Worm (Caenorhabditis elegans): ENCODE data around the gene F09B12.7.

The F09B12.7 gene

ce11 chrX:15096277-15096676, 1.4 kb upstream of the F09B12.7 start:
- no peak for TF ChIP-seq tra-4 (tag; optimal IDR thresholded peaks at IDR 0.05)
- TF ChIP-seq sea-1 (GFP tag; conservative IDR thresholded peaks at IDR 0.05) = no peak
- no peak for TF ChIP-seq ceh-13 (GFP tag; optimal IDR thresholded peaks at IDR 0.05)

ce11 chrX:15092775-15093386, 2.0 kb downstream of the F09B12.7 start:
- TF ChIP-seq ceh-13 (GFP tag; optimal IDR thresholded peaks at IDR 0.05) (no peak), flt-1 (GFP tag; IDR thresholded peaks at IDR 0.05) (no peak), hnd-1 (tag; optimal IDR thresholded peaks at IDR 0.05) (no peak), tbx-11 (GFP tag; IDR thresholded peaks at IDR 0.05) (no peak), F13C5.2 (tag; optimal IDR thresholded peaks at IDR 0.05) (no peak), aly-1 (tag; optimal IDR thresholded peaks at IDR 0.05) (no peak), hmbx-1 (tag; optimal IDR thresholded peaks at IDR 0.05) (no peak)

ce11 chrX:15089123-15089522, 5.8 kb downstream of the F09B12.7 start, which contains the start of gene flr-4:
flr-4 (plus strand) TSS chrX:15089397.
- TF ChIP-seq hnd-1 (tag; optimal IDR thresholded peaks at IDR 0.05) = no peak
- TF ChIP-seq ceh-36 (tag; optimal IDR thresholded peaks at IDR 0.05) = no peak
- no peak for TF ChIP-seq flt-1 (GFP tag; IDR thresholded peaks at IDR 0.05)
- TF ChIP-seq ama-1 (optimal IDR thresholded peaks at IDR 0.05) = no peak
- no peak for TF ChIP-seq scrt-1 (GFP tag; IDR thresholded peaks at IDR 0.05)
- TF ChIP-seq sea-1 (GFP tag; conservative IDR thresholded peaks at IDR 0.05) = no peak
- no peak for TF ChIP-seq tbx-11 (GFP tag; IDR thresholded peaks at IDR 0.05)
- TF ChIP-seq hmbx-1 (tag; optimal IDR thresholded peaks at IDR 0.05) = no peak
- TF ChIP-seq pes-1 (GFP tag; IDR thresholded peaks at IDR 0.05) = no peak
- TF ChIP-seq F13C5.2 (tag; optimal IDR thresholded peaks at IDR 0.05) = no peak
- TF ChIP-seq tra-4 (tag; optimal IDR thresholded peaks at IDR 0.05) = no peak
- TF ChIP-seq ets-7 (tag; optimal IDR thresholded peaks at IDR 0.05) = no peak
- TF ChIP-seq hmg-4 (GFP tag; optimal IDR thresholded peaks at IDR 0.05) = no peak
- no peak for TF ChIP-seq tbx-37 (GFP tag; conservative IDR thresholded peaks at IDR 0.05)
- TF ChIP-seq ceh-13 (GFP tag; optimal IDR thresholded peaks at IDR 0.05) = no peak

- TF ChIP-seq pes-1 (GFP tag; IDR thresholded peaks at IDR 0.05) (no peak), ceh-13 (GFP tag; optimal IDR thresholded peaks at IDR 0.05) (no peak), B0310.2 (tag; optimal IDR thresholded peaks at IDR 0.05) (no peak), F13C5.2 (tag; optimal IDR thresholded peaks at IDR 0.05) (no peak), sea-1 (GFP tag; conservative IDR thresholded peaks at IDR 0.05) (no peak), hnd-1 (tag; optimal IDR thresholded peaks at IDR 0.05) (no peak), ets-7 (tag; optimal IDR thresholded peaks at IDR 0.05) (no peak), scrt-1 (GFP tag; IDR thresholded peaks at IDR 0.05) (no peak), ama-1 (optimal IDR thresholded peaks at IDR 0.05) (no peak), hmg-4 (GFP tag; optimal IDR thresholded peaks at IDR 0.05) (no peak)
Observed at ce11 chrX:15087752-15088151, 7.1 kb downstream of the F09B12.7 start.

- no peak for TF ChIP-seq sea-1 (GFP tag; conservative IDR thresholded peaks at IDR 0.05)
- TF ChIP-seq tbx-11 (GFP tag; IDR thresholded peaks at IDR 0.05) = no peak
- no peak for TF ChIP-seq tra-4 (tag; optimal IDR thresholded peaks at IDR 0.05)
- TF ChIP-seq hmbx-1 (tag; optimal IDR thresholded peaks at IDR 0.05) = no peak
- TF ChIP-seq ceh-36 (tag; optimal IDR thresholded peaks at IDR 0.05) = no peak
- no peak for TF ChIP-seq ceh-13 (GFP tag; optimal IDR thresholded peaks at IDR 0.05)
- TF ChIP-seq pes-1 (GFP tag; IDR thresholded peaks at IDR 0.05) = no peak
- no peak for TF ChIP-seq ama-1 (optimal IDR thresholded peaks at IDR 0.05)
- no peak for TF ChIP-seq flt-1 (GFP tag; IDR thresholded peaks at IDR 0.05)
- TF ChIP-seq hnd-1 (tag; optimal IDR thresholded peaks at IDR 0.05) = no peak
- TF ChIP-seq hmg-4 (GFP tag; optimal IDR thresholded peaks at IDR 0.05) = no peak
- no peak for TF ChIP-seq ets-7 (tag; optimal IDR thresholded peaks at IDR 0.05)
- TF ChIP-seq B0310.2 (tag; optimal IDR thresholded peaks at IDR 0.05) = no peak
- TF ChIP-seq aly-1 (tag; optimal IDR thresholded peaks at IDR 0.05) = no peak
- no peak for TF ChIP-seq F13C5.2 (tag; optimal IDR thresholded peaks at IDR 0.05)
- no peak for TF ChIP-seq scrt-1 (GFP tag; IDR thresholded peaks at IDR 0.05)
Observed at ce11 chrX:15084395-15084794, 10.5 kb downstream of the F09B12.7 start, which contains the start of gene F09B12.5. F09B12.5 (plus strand) TSS chrX:15084695.

- TF ChIP-seq ets-7 (tag; optimal IDR thresholded peaks at IDR 0.05) (no peak), tbx-37 (GFP tag; conservative IDR thresholded peaks at IDR 0.05) (0 out of 2 replicates have a peak, but pooled peaks have one; percentile 13)
Observed at ce11 chrX:15083795-15084194, 11.1 kb downstream of the F09B12.7 start, which contains the start of gene H40L08.1. H40L08.1 (minus strand) TSS chrX:15084086.

ce11 chrX:15081486-15081885, 13.4 kb downstream of the F09B12.7 start:
- TF ChIP-seq hmbx-1 (tag; optimal IDR thresholded peaks at IDR 0.05) (no peak), ceh-13 (GFP tag; optimal IDR thresholded peaks at IDR 0.05) (no peak), pes-1 (GFP tag; IDR thresholded peaks at IDR 0.05) (no peak), tbx-11 (GFP tag; IDR thresholded peaks at IDR 0.05) (no peak), aly-1 (tag; optimal IDR thresholded peaks at IDR 0.05) (no peak), sea-1 (GFP tag; conservative IDR thresholded peaks at IDR 0.05) (no peak), ceh-36 (tag; optimal IDR thresholded peaks at IDR 0.05) (no peak), tra-4 (tag; optimal IDR thresholded peaks at IDR 0.05) (no peak), B0310.2 (tag; optimal IDR thresholded peaks at IDR 0.05) (no peak), ets-7 (tag; optimal IDR thresholded peaks at IDR 0.05) (no peak), tbx-37 (GFP tag; conservative IDR thresholded peaks at IDR 0.05) (no peak)

ce11 chrX:15079406-15079805, 15.5 kb downstream of the F09B12.7 start:
- TF ChIP-seq tra-4 (tag; optimal IDR thresholded peaks at IDR 0.05) = no peak
- TF ChIP-seq F13C5.2 (tag; optimal IDR thresholded peaks at IDR 0.05) = no peak
- TF ChIP-seq hnd-1 (tag; optimal IDR thresholded peaks at IDR 0.05) = no peak
- no peak for TF ChIP-seq ets-7 (tag; optimal IDR thresholded peaks at IDR 0.05)
- no peak for TF ChIP-seq ceh-36 (tag; optimal IDR thresholded peaks at IDR 0.05)
